Worm (Caenorhabditis elegans): Measurements from ENCODE around the gene metl-5.
"Not testable (repeated sequence)": the region's sequence is repeated elsewhere in the genome, so short reads cannot be mapped to it uniquely, and the experiment has no call there.

DNA sequence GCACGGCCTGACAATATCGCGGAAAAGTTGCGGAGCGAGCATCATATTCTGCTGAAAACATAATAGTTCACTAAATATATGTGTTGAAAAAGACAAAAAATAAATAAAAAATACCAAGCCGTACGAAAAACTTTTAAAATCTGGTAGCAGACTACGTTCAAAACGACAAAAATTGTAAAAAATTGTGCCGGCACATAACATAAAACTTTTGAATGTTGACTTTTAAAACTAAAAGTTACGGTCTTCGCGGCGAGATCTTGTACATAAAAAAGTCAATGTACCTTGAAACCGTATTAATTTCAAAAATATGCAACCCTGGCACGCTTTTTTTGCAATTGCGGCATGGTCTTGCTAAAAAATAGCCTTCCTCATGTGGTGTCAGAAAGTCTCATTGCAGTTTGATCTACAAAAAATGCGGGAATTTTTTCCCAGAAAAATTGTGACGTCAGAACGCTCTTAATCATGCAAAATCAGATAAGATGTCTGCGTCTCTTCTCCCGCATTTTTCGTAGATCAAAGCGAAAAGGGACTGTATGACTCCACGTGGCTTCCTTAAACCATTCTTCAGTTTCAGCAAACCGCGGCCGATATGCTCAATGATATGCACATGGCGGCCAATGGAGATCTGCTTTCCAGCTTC is 20.8 kb upstream of the metl-5 start, which contains the start of the genes gex-5 and C38D4.10:
- not testable (repeated sequence) for TF ChIP-seq elt-3, lsy-2, nhr-237, skn-1, egl-27, nhr-129, fos-1, nhr-12 (tag; optimal IDR thresholded peaks at IDR 0.05)
